Worm (Caenorhabditis elegans): ENCODE data around the gene C44C10.3.

The C44C10.3 gene

DNA sequence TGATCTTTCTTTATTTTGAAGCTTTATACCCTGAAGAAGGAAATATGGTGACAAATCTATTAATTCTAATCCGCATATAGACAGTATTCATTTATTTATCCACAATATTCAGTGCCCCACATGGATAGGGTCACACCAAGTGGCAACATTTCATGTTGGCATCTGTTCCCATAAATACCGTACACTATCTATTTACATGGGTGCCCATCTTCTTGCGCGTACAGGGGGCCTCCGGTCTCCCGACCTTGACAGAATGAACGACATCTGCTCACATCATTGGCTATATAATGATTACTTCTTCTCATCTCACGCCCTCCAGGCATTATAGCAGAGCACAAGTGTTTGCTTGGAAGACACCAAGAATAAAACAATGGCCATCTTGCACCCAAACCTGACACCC lies 26.8 kb upstream of the C44C10.3 start:
- TF ChIP-seq cog-1 (tag; optimal IDR thresholded peaks at IDR 0.05) (peak; percentile 21), T22C8.4 (GFP tag; IDR thresholded peaks at IDR 0.05) (no peak), ref-1 (GFP tag; conservative IDR thresholded peaks at IDR 0.05) (no peak), med-1 (GFP tag; optimal IDR thresholded peaks at IDR 0.05; ENCODE audit: insufficient read depth) (no peak)

DNA sequence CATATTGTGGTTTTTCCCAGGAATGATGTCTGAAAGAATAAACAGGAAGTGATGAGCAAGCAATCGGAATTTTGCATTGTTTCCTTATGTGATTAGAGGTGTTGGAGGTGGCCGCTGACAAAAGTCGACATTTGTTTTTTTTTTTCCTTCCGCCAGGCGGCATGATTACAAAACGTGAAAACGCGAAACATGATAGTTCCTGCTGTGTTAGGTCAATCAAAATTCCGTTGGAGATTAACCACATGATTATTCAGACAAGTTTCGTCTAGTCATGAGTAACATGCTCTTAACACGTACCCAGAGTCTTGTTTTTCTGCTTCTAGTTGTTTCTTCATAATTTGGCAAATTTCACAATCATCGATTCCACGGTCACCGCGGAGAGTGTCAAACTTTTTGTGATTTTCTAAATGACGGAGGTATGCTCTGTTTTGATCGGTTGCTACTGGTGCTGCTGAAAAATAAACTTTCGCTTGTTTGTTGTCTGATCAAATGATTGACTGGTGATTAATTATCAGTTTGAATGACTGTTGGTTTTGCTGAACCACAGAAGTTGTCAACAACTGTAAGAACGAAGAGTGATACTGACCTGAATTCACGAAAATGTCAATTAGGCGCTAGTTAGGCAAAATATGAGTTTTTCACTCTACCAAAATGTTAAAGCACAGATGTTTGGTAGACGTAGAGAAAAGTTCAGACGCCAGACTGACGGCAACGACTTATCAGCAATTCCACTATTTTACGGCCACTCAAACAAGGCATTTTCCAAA lies 22.9 kb upstream of the C44C10.3 start:
- TF ChIP-seq cog-1 (tag; optimal IDR thresholded peaks at IDR 0.05) = no peak
- no peak for TF ChIP-seq ztf-23 (GFP tag; IDR thresholded peaks at IDR 0.05)
- TF ChIP-seq klf-2 (GFP tag; conservative IDR thresholded peaks at IDR 0.05) = no peak
- TF ChIP-seq flt-1 (GFP tag; IDR thresholded peaks at IDR 0.05) = no peak
- no peak for TF ChIP-seq tab-1 (GFP tag; IDR thresholded peaks at IDR 0.05)
- no peak for TF ChIP-seq med-1 (GFP tag; optimal IDR thresholded peaks at IDR 0.05; ENCODE audit: insufficient read depth)
- TF ChIP-seq ref-1 (GFP tag; conservative IDR thresholded peaks at IDR 0.05) = no peak
- TF ChIP-seq ztf-29 (GFP tag; IDR thresholded peaks at IDR 0.05) = no peak
- no peak for TF ChIP-seq T22C8.4 (GFP tag; IDR thresholded peaks at IDR 0.05)

ce11 chrX:11680851-11681250 lies 21.5 kb upstream of the C44C10.3 start, which contains the start of gene T04F8.7:
T04F8.7 (minus strand) TSS chrX:11680980.
- TF ChIP-seq med-1 (GFP tag; optimal IDR thresholded peaks at IDR 0.05; ENCODE audit: insufficient read depth) (no peak), ref-1 (GFP tag; conservative IDR thresholded peaks at IDR 0.05) (no peak), klf-2 (GFP tag; conservative IDR thresholded peaks at IDR 0.05) (no peak), cog-1 (tag; optimal IDR thresholded peaks at IDR 0.05) (no peak), ztf-23 (GFP tag; IDR thresholded peaks at IDR 0.05) (no peak), flt-1 (GFP tag; IDR thresholded peaks at IDR 0.05) (no peak), T22C8.4 (GFP tag; IDR thresholded peaks at IDR 0.05) (no peak), tab-1 (GFP tag; IDR thresholded peaks at IDR 0.05) (no peak), ztf-29 (GFP tag; IDR thresholded peaks at IDR 0.05) (no peak)

ce11 chrX:11684261-11684660 lies 18.1 kb upstream of the C44C10.3 start, which contains the start of gene hnd-1:
hnd-1 (plus strand) TSS chrX:11684561.
- TF ChIP-seq T22C8.4 (GFP tag; IDR thresholded peaks at IDR 0.05) (no peak), flt-1 (GFP tag; IDR thresholded peaks at IDR 0.05) (no peak), tab-1 (GFP tag; IDR thresholded peaks at IDR 0.05) (no peak), ref-1 (GFP tag; conservative IDR thresholded peaks at IDR 0.05) (no peak), cog-1 (tag; optimal IDR thresholded peaks at IDR 0.05) (no peak), klf-2 (GFP tag; conservative IDR thresholded peaks at IDR 0.05) (no peak), med-1 (GFP tag; optimal IDR thresholded peaks at IDR 0.05; ENCODE audit: insufficient read depth) (no peak), ztf-29 (GFP tag; IDR thresholded peaks at IDR 0.05) (no peak), ztf-23 (GFP tag; IDR thresholded peaks at IDR 0.05) (no peak)

DNA sequence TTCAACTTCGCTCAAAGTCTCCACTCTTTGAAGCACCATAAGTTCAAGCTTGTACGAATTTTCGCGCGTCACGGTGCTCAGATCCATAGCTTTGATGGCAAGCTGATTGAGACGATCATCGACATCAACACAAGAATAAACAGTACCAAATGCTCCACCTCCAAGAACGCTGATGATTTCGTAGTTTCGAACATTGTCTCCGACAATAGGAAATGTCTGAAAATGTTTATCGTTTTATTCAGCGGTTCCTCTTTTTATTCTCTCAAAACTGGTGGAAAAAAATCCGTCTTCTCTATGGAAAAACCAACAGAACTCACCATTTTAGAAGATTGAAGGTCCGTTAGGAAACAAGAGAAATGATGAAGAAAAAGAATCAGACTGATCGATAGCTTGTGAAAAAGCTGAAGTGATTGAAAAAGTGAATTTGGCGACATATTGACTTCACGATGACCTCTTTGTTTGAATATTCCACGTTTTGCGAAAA lies 14.5 kb upstream of the C44C10.3 start, which contains the start of gene C44C10.7:
Gene C44C10.7 (minus strand): TSS at position 434 of the 484 bp plus-strand sequence.
- no peak for TF ChIP-seq T22C8.4 (GFP tag; IDR thresholded peaks at IDR 0.05)
- no peak for TF ChIP-seq ref-1 (GFP tag; conservative IDR thresholded peaks at IDR 0.05)
- TF ChIP-seq flt-1 (GFP tag; IDR thresholded peaks at IDR 0.05) = no peak
- TF ChIP-seq ztf-23 (GFP tag; IDR thresholded peaks at IDR 0.05) = no peak
- no peak for TF ChIP-seq cog-1 (tag; optimal IDR thresholded peaks at IDR 0.05)
- no peak for TF ChIP-seq tab-1 (GFP tag; IDR thresholded peaks at IDR 0.05)
- no peak for TF ChIP-seq med-1 (GFP tag; optimal IDR thresholded peaks at IDR 0.05; ENCODE audit: insufficient read depth)
- no peak for TF ChIP-seq klf-2 (GFP tag; conservative IDR thresholded peaks at IDR 0.05)
- TF ChIP-seq ztf-29 (GFP tag; IDR thresholded peaks at IDR 0.05) = no peak

DNA sequence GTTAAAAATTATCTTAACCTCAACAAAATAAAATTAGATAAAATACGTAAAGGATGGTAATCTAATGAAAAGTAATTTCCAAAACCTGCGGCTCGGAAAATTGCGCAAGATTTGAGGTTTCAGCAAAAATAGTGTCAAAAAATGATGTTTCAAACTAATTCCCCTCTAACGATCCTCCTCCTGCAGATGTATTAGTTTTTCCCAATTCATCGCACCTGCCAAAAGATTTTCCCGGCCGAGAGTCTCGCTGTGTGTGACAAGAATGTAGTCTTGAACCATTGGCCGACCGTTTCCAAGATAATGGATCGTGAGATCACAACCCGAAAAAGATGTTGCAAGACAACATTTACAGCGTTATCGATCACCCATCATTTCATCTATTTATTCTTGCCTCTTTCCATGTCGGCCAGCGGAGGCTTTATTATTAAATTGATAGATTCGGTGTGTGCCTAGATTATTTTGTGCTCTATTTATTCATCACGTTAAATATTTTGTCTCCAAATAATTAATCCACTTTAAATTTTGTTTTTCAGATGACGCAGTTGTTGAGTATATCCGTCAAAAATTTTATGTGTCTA lies 12.2 kb upstream of the C44C10.3 start, which contains the start of the genes C44C10.10 and C44C10.5:
Gene C44C10.10 (plus strand): TSS at position 301 of the 578 bp plus-strand sequence.
Gene C44C10.5 (plus strand): TSS at position 528 of the 578 bp plus-strand sequence.
- TF ChIP-seq ref-1 (GFP tag; conservative IDR thresholded peaks at IDR 0.05) (no peak), tab-1 (GFP tag; IDR thresholded peaks at IDR 0.05) (no peak), klf-2 (GFP tag; conservative IDR thresholded peaks at IDR 0.05) (no peak), cog-1 (tag; optimal IDR thresholded peaks at IDR 0.05) (no peak), ztf-23 (GFP tag; IDR thresholded peaks at IDR 0.05) (no peak), flt-1 (GFP tag; IDR thresholded peaks at IDR 0.05) (no peak), T22C8.4 (GFP tag; IDR thresholded peaks at IDR 0.05) (no peak), ztf-29 (GFP tag; IDR thresholded peaks at IDR 0.05) (no peak), med-1 (GFP tag; optimal IDR thresholded peaks at IDR 0.05; ENCODE audit: insufficient read depth) (no peak)

ce11 chrX:11693092-11693491 lies 9.2 kb upstream of the C44C10.3 start, which contains the start of gene smcl-1:
smcl-1 (plus strand) TSS chrX:11693464.
- TF ChIP-seq cog-1 (tag; optimal IDR thresholded peaks at IDR 0.05) = peak; percentile 16
- no peak for TF ChIP-seq flt-1 (GFP tag; IDR thresholded peaks at IDR 0.05)

DNA sequence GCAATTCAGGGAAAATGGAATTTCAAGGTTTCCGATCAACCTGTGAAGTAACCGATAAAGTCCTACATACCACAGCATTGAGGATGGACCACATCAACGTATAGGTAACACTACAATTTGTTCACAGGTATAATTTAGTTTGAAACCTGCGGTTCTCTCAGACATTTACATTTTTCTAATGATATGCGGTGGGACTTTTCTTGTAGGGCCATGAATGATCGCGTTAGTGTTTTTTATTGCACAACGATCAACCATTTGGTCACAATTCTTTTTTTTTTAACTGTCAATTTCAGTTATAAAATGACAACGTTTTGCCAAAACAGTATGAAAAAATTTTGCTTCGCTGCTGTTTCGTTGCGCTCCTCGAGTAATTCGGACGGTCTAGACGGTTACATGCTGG lies 5.6 kb upstream of the C44C10.3 start, which contains the start of gene C44C10.12:
Gene C44C10.12 (plus strand): TSS at position 301 of the 400 bp plus-strand sequence.
- no peak for TF ChIP-seq ref-1 (GFP tag; conservative IDR thresholded peaks at IDR 0.05)
- no peak for TF ChIP-seq klf-2 (GFP tag; conservative IDR thresholded peaks at IDR 0.05)
- TF ChIP-seq med-1 (GFP tag; optimal IDR thresholded peaks at IDR 0.05; ENCODE audit: insufficient read depth) = no peak
- TF ChIP-seq T22C8.4 (GFP tag; IDR thresholded peaks at IDR 0.05) = no peak
- no peak for TF ChIP-seq ztf-29 (GFP tag; IDR thresholded peaks at IDR 0.05)
- no peak for TF ChIP-seq ztf-23 (GFP tag; IDR thresholded peaks at IDR 0.05)
- no peak for TF ChIP-seq flt-1 (GFP tag; IDR thresholded peaks at IDR 0.05)
- no peak for TF ChIP-seq tab-1 (GFP tag; IDR thresholded peaks at IDR 0.05)
- no peak for TF ChIP-seq cog-1 (tag; optimal IDR thresholded peaks at IDR 0.05)

DNA sequence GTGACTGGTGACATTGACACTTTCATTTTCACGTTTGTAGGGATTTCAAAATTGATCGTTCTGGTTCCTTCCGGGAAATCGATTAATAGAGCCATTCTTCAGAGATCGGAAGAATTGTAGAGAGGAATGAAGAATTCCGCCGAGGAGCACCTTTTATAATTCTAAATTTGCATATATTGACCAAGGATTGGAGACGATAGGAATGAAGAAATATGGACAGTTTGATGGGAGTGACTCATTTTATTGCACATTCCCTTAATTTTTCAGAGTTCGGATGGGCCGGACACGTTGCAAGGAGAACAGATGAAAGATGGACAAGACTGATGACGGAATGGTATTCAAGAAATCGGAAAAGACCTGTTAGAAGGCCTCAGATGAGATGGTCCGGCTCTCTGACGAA lies 2.1 kb upstream of the C44C10.3 start, which contains the start of gene C44C10.15:
Gene C44C10.15 (minus strand): TSS at position 101 of the 400 bp plus-strand sequence.
- TF ChIP-seq cog-1 (tag; optimal IDR thresholded peaks at IDR 0.05) (no peak), ztf-29 (GFP tag; IDR thresholded peaks at IDR 0.05) (no peak), flt-1 (GFP tag; IDR thresholded peaks at IDR 0.05) (no peak), ztf-23 (GFP tag; IDR thresholded peaks at IDR 0.05) (no peak), med-1 (GFP tag; optimal IDR thresholded peaks at IDR 0.05; ENCODE audit: insufficient read depth) (no peak), ref-1 (GFP tag; conservative IDR thresholded peaks at IDR 0.05) (no peak), tab-1 (GFP tag; IDR thresholded peaks at IDR 0.05) (no peak), T22C8.4 (GFP tag; IDR thresholded peaks at IDR 0.05) (no peak), klf-2 (GFP tag; conservative IDR thresholded peaks at IDR 0.05) (no peak)
